Fruit fly (Drosophila melanogaster) whole organism, embryonic: ENCODE data around the gene CG7295.
A peak's percentile ranks its signal among the peaks of the same experiment; 100 is the strongest.

Experiments
- B-H2 ChIP-seq: fragments of 200-800 bp; sonication (Bioruptor generic); optimal IDR thresholded peaks from 2 replicates; lab custom pipeline; 2018; ENCODE audit warnings: missing biosample characterization, mild to moderate bottlenecking, missing genetic modification characterization
- CG10543 ChIP-seq: fragments of 200-800 bp; sonication (Bioruptor generic); optimal IDR thresholded peaks from 3 replicates; lab custom pipeline; 2017; ENCODE audit warnings: missing biosample characterization, mild to moderate bottlenecking, missing genetic modification characterization, moderate library complexity
- CG11247 ChIP-seq: fragments of 200-800 bp; sonication (Bioruptor generic); IDR thresholded peaks from 2 replicates; pipeline ENCODE4 v1.3.6; 2022; ENCODE audit warnings: missing biosample characterization, missing genetic modification characterization
- CG11695 ChIP-seq: fragments of 200-800 bp; sonication (Bioruptor generic); IDR thresholded peaks from 3 replicates; pipeline ENCODE4 v1.3.6; 2022; ENCODE audit warnings: missing biosample characterization, missing genetic modification characterization
- CG12071 ChIP-seq: fragments of 200-800 bp; sonication (Bioruptor generic); optimal IDR thresholded peaks from 3 replicates; lab custom pipeline; 2018; ENCODE audit warnings: missing biosample characterization, mild to moderate bottlenecking, missing genetic modification characterization
- CG12236 ChIP-seq: fragments of 200-800 bp; sonication (Bioruptor generic); optimal IDR thresholded peaks from 2 replicates; lab custom pipeline; 2016; ENCODE audit warnings: missing biosample characterization, missing genetic modification characterization
- CG12299 ChIP-seq: fragments of 200-800 bp; sonication (Bioruptor generic); optimal IDR thresholded peaks from 2 replicates; lab custom pipeline; 2018; ENCODE audit warnings: missing biosample characterization, mild to moderate bottlenecking, missing genetic modification characterization
- CG13287 ChIP-seq: fragments of 200-800 bp; sonication (Bioruptor generic); IDR thresholded peaks from 2 replicates; pipeline ENCODE4 v1.3.6; 2022; ENCODE audit warnings: missing biosample characterization, missing genetic modification characterization; ENCODE audit not compliant: partially characterized antibody
- CG1792 ChIP-seq: fragments of 200-800 bp; sonication (Bioruptor generic); optimal IDR thresholded peaks from 2 replicates; lab custom pipeline; 2016; ENCODE audit warnings: missing biosample characterization, missing genetic modification characterization
- CG18764 ChIP-seq: fragments of 200-800 bp; sonication (Bioruptor generic); optimal IDR thresholded peaks from 3 replicates; lab custom pipeline; 2016; ENCODE audit warnings: missing biosample characterization, missing genetic modification characterization
- CG2116 ChIP-seq: fragments of 200-800 bp; sonication (Bioruptor generic); optimal IDR thresholded peaks from 3 replicates; lab custom pipeline; 2018; ENCODE audit warnings: missing biosample characterization, mild to moderate bottlenecking, missing genetic modification characterization
- CG2678 ChIP-seq: fragments of 200-800 bp; sonication (Bioruptor generic); optimal IDR thresholded peaks from 3 replicates; lab custom pipeline; 2019; ENCODE audit warnings: missing biosample characterization, mild to moderate bottlenecking, missing genetic modification characterization, moderate library complexity
- CG33557 ChIP-seq: fragments of 200-800 bp; sonication (Bioruptor generic); optimal IDR thresholded peaks from 2 replicates; lab custom pipeline; 2019; ENCODE audit warnings: missing biosample characterization, mild to moderate bottlenecking, missing genetic modification characterization, moderate library complexity
- CG4404 ChIP-seq: fragments of 200-800 bp; sonication (Bioruptor generic); IDR thresholded peaks from 2 replicates; pipeline ENCODE4 v1.3.6; 2022; ENCODE audit warnings: missing biosample characterization, missing genetic modification characterization
- CG4707 ChIP-seq: fragments of 200-800 bp; sonication (Bioruptor generic); optimal IDR thresholded peaks from 2 replicates; lab custom pipeline; 2018; ENCODE audit warnings: missing biosample characterization, mild to moderate bottlenecking, missing genetic modification characterization, moderate library complexity
- CG5180 ChIP-seq: fragments of 200-800 bp; sonication (Bioruptor generic); optimal IDR thresholded peaks from 3 replicates; lab custom pipeline; 2017; ENCODE audit warnings: missing biosample characterization, missing genetic modification characterization, mild to moderate bottlenecking, moderate library complexity, missing genetic modification reagents
- CG6683 ChIP-seq: fragments of 200-800 bp; sonication (Bioruptor generic); optimal IDR thresholded peaks from 2 replicates; lab custom pipeline; 2017; ENCODE audit warnings: missing biosample characterization, mild to moderate bottlenecking, missing genetic modification characterization, missing genetic modification reagents
- CG7963 ChIP-seq: fragments of 200-800 bp; sonication (Bioruptor generic); IDR thresholded peaks from 3 replicates; pipeline ENCODE4 v1.3.6; 2022; ENCODE audit warnings: missing biosample characterization, missing genetic modification characterization; ENCODE audit not compliant: partially characterized antibody
- CG9797 ChIP-seq: fragments of 200-800 bp; sonication (Bioruptor generic); optimal IDR thresholded peaks from 3 replicates; lab custom pipeline; 2018; ENCODE audit warnings: missing biosample characterization, mild to moderate bottlenecking, missing genetic modification characterization
- CG9876 ChIP-seq: fragments of 200-800 bp; sonication (Bioruptor generic); optimal IDR thresholded peaks from 2 replicates; lab custom pipeline; 2016; ENCODE audit warnings: missing biosample characterization, missing genetic modification characterization
- Dp ChIP-seq: fragments of 200-800 bp; sonication (Bioruptor generic); optimal IDR thresholded peaks from 2 replicates; lab custom pipeline; 2018; ENCODE audit warnings: missing biosample characterization, mild to moderate bottlenecking, missing genetic modification characterization, moderate library complexity
- ERR ChIP-seq: fragments of 200-800 bp; sonication (Bioruptor generic); optimal IDR thresholded peaks from 2 replicates; lab custom pipeline; 2016; ENCODE audit warnings: missing biosample characterization, missing genetic modification characterization
- Eip74EF ChIP-seq, 2 experiments: fragments of 200-800 bp in 1 of 2; fragments of >200 bp in 1 of 2; sonication (Bioruptor generic) in 1 of 2; optimal IDR thresholded peaks; 2 replicates each; lab custom pipeline; 2017 to 2019; ENCODE audit warnings: missing biosample characterization in 2 of 2, missing genetic modification characterization in 2 of 2, mild to moderate bottlenecking in 1 of 2, moderate library complexity in 1 of 2
- Elba2 ChIP-seq: fragments of 200-800 bp; sonication (Bioruptor generic); optimal IDR thresholded peaks from 3 replicates; lab custom pipeline; 2016; ENCODE audit warnings: missing biosample characterization, missing genetic modification characterization
- Fer1 ChIP-seq: fragments of 200-800 bp; sonication (Bioruptor generic); optimal IDR thresholded peaks from 2 replicates; lab custom pipeline; 2017; ENCODE audit warnings: missing biosample characterization, mild to moderate bottlenecking, missing genetic modification characterization
- HLH4C ChIP-seq: fragments of 200-800 bp; sonication (Bioruptor generic); IDR thresholded peaks from 3 replicates; pipeline ENCODE4 v1.3.6; 2022; ENCODE audit warnings: missing biosample characterization, missing genetic modification characterization; ENCODE audit not compliant: partially characterized antibody
- HmgD ChIP-seq: fragments of 200-800 bp; sonication (Bioruptor generic); optimal IDR thresholded peaks from 3 replicates; lab custom pipeline; 2016; ENCODE audit warnings: missing biosample characterization, missing genetic modification characterization
- Meics ChIP-seq: fragments of 200-800 bp; sonication (Bioruptor generic); optimal IDR thresholded peaks from 2 replicates; lab custom pipeline; 2017; ENCODE audit warnings: missing biosample characterization, mild to moderate bottlenecking, missing genetic modification characterization
- Nf-YB ChIP-seq: fragments of 200-800 bp; sonication (Bioruptor generic); optimal IDR thresholded peaks from 3 replicates; lab custom pipeline; 2019; ENCODE audit warnings: missing biosample characterization, mild to moderate bottlenecking, missing genetic modification characterization, moderate library complexity
- Oaz ChIP-seq: fragments of 200-800 bp; sonication (Bioruptor generic); IDR thresholded peaks from 2 replicates; pipeline ENCODE4 v1.3.6; 2022; ENCODE audit warnings: missing biosample characterization, missing genetic modification characterization
- Optix ChIP-seq: fragments of 200-800 bp; sonication (Bioruptor generic); IDR thresholded peaks from 3 replicates; pipeline ENCODE4 v1.3.6; 2022; ENCODE audit warnings: missing biosample characterization, missing genetic modification characterization
- Ptx1 ChIP-seq: fragments of 200-800 bp; sonication (Bioruptor generic); IDR thresholded peaks from 2 replicates; pipeline ENCODE4 v1.3.6; 2022; ENCODE audit warnings: missing biosample characterization, missing genetic modification characterization
- Rx ChIP-seq: fragments of 200-800 bp; sonication (Bioruptor generic); IDR thresholded peaks from 2 replicates; pipeline ENCODE4 v1.3.6; 2022; ENCODE audit warnings: missing biosample characterization, missing genetic modification characterization
- ab ChIP-seq: fragments of 200-800 bp; sonication (Bioruptor generic); optimal IDR thresholded peaks from 2 replicates; lab custom pipeline; 2016; ENCODE audit warnings: missing biosample characterization, missing genetic modification characterization
- bowl ChIP-seq: fragments of 200-800 bp; sonication (Bioruptor generic); IDR thresholded peaks from 2 replicates; pipeline ENCODE4 v1.3.6; 2022; ENCODE audit warnings: missing biosample characterization, missing genetic modification characterization
- btn ChIP-seq: fragments of 200-800 bp; sonication (Bioruptor generic); optimal IDR thresholded peaks from 2 replicates; lab custom pipeline; 2016; ENCODE audit warnings: missing biosample characterization, missing genetic modification characterization
- caup ChIP-seq: fragments of 200-800 bp; sonication (Bioruptor generic); optimal IDR thresholded peaks from 3 replicates; lab custom pipeline; 2017; ENCODE audit warnings: missing biosample characterization, mild to moderate bottlenecking, missing genetic modification characterization, moderate library complexity; ENCODE audit not compliant: severe bottlenecking
- cg ChIP-seq: fragments of 200-800 bp; sonication (Bioruptor generic); optimal IDR thresholded peaks from 3 replicates; lab custom pipeline; 2019; ENCODE audit warnings: missing biosample characterization, mild to moderate bottlenecking, missing genetic modification characterization, moderate library complexity
- chinmo ChIP-seq: fragments of 200-800 bp; sonication (Bioruptor generic); IDR thresholded peaks from 4 replicates; pipeline ENCODE4 v1.3.6; 2022; ENCODE audit warnings: missing biosample characterization, missing genetic modification characterization; ENCODE audit not compliant: partially characterized antibody
- cwo ChIP-seq: fragments of 200-800 bp; sonication (Bioruptor generic); optimal IDR thresholded peaks from 3 replicates; lab custom pipeline; 2017; ENCODE audit warnings: missing biosample characterization, missing genetic modification characterization, mild to moderate bottlenecking, moderate library complexity, missing genetic modification reagents
- da ChIP-seq: fragments of 200-800 bp; sonication (Bioruptor generic); optimal IDR thresholded peaks from 2 replicates; lab custom pipeline; 2016; ENCODE audit warnings: missing biosample characterization, missing genetic modification characterization
- dan ChIP-seq: fragments of 200-800 bp; sonication (Bioruptor generic); IDR thresholded peaks from 2 replicates; pipeline ENCODE4 v1.3.6; 2022; ENCODE audit warnings: missing biosample characterization, missing genetic modification characterization
- dysf ChIP-seq: fragments of 200-800 bp; sonication (Bioruptor generic); IDR thresholded peaks from 3 replicates; pipeline ENCODE4 v1.3.6; 2022; ENCODE audit warnings: missing biosample characterization, missing genetic modification characterization
- fd3F ChIP-seq: fragments of 200-800 bp; sonication (Bioruptor generic); optimal IDR thresholded peaks from 2 replicates; lab custom pipeline; 2018; ENCODE audit warnings: missing biosample characterization, mild to moderate bottlenecking, missing genetic modification characterization, moderate library complexity
- grn ChIP-seq: fragments of 200-800 bp; sonication (Bioruptor generic); optimal IDR thresholded peaks from 3 replicates; lab custom pipeline; 2017; ENCODE audit warnings: missing biosample characterization, missing genetic modification characterization
- slp2 ChIP-seq: fragments of 200-800 bp; sonication (Bioruptor generic); optimal IDR thresholded peaks from 2 replicates; lab custom pipeline; 2016; ENCODE audit warnings: missing biosample characterization, missing genetic modification characterization
- stwl ChIP-seq: fragments of 200-800 bp; sonication (Bioruptor generic); optimal IDR thresholded peaks from 3 replicates; lab custom pipeline; 2018; ENCODE audit warnings: missing biosample characterization, mild to moderate bottlenecking, missing genetic modification characterization, moderate library complexity
- tin ChIP-seq: fragments of 200-800 bp; sonication (Bioruptor generic); optimal IDR thresholded peaks from 3 replicates; lab custom pipeline; 2016; ENCODE audit warnings: missing biosample characterization, missing genetic modification characterization
- ttk ChIP-seq: fragments of 200-800 bp; sonication (Bioruptor generic); IDR thresholded peaks from 2 replicates; pipeline ENCODE4 v2.1.2; 2022; ENCODE audit warnings: missing biosample characterization, missing genetic modification characterization
- unpg ChIP-seq: fragments of 200-800 bp; sonication (Bioruptor generic); optimal IDR thresholded peaks from 3 replicates; lab custom pipeline; 2018; ENCODE audit warnings: missing biosample characterization, mild to moderate bottlenecking, missing genetic modification characterization, moderate library complexity
- yki ChIP-seq: fragments of >200 bp; optimal IDR thresholded peaks from 3 replicates; lab custom pipeline; 2018

CG7295 gene

DNA sequence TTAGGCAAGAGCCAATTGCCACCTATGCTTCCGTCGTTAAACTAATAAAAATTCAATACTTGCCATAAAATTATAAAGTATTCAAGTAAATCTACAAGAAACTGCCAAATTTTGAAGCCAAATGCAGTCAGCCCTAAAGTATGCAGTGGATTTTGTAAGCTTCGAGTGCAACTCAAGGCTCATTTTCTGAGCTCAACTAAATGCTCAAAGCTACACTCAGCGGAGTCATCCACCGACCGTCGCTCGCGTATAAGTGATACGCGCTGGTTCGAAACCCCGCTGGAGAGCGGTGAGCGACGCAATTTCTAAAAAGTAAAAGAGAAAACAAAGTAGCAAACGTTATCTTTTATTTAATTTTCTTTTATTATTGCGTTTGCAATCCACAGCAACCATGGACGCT is 40.1 kb downstream of the CG7295 start (continued):
- TF ChIP-seq cwo (GFP tag; lab: Kevin White, UChicago) (no peak), slp2 (no peak), CG2678 (tag; lab: Kevin White, UChicago) (no peak), Dp (no peak), Fer1 (no peak), Rx (GFP tag; lab: Robert Waterston, UW) (no peak), Elba2 (GFP tag; lab: Kevin White, UChicago) (no peak), btn (GFP tag; lab: Kevin White, UChicago) (no peak), CG13287 (GFP tag; lab: Robert Waterston, UW) (peak; percentile 43; the same call in 1 of the 2 replicates), bowl (GFP tag; lab: Robert Waterston, UW) (no peak), CG11247 (GFP tag; lab: Robert Waterston, UW) (no peak), CG4404 (GFP tag; lab: Robert Waterston, UW) (no peak), chinmo (GFP tag; lab: Robert Waterston, UW) (peak; percentile 71; the same call in 2 of the 4 replicates), Optix (GFP tag; lab: Robert Waterston, UW) (no peak), B-H2 (GFP tag; lab: Kevin White, UChicago) (peak; percentile 22), CG18764 (GFP tag; lab: Kevin White, UChicago) (no peak), CG11695 (no peak), ttk (GFP tag; lab: Robert Waterston, UW) (no peak), dan (GFP tag; lab: Robert Waterston, UW) (no peak), da (no peak), CG9797 (GFP tag; lab: Kevin White, UChicago) (no peak), tin (GFP tag; lab: Kevin White, UChicago) (no peak), unpg (no peak), CG4707 (GFP tag; lab: Kevin White, UChicago) (no peak), CG6683 (no peak), Meics (GFP tag; lab: Kevin White, UChicago) (no peak), CG7963 (GFP tag; lab: Robert Waterston, UW) (no peak), fd3F (GFP tag; lab: Kevin White, UChicago) (no peak), CG5180 (no peak), HLH4C (GFP tag; lab: Robert Waterston, UW) (no peak), CG12299 (tag; lab: Kevin White, UChicago) (no peak), cg (GFP tag; lab: Kevin White, UChicago) (no peak), dysf (GFP tag; lab: Robert Waterston, UW) (no peak), HmgD (no peak), Oaz (no peak), CG10543 (no peak), grn (GFP tag; lab: Kevin White, UChicago) (no peak), CG1792 (GFP tag; lab: Kevin White, UChicago) (no peak), caup (GFP tag; lab: Kevin White, UChicago) (no peak), CG12071 (GFP tag; lab: Kevin White, UChicago) (no peak), ab (GFP tag; lab: Kevin White, UChicago) (no peak), Eip74EF (GFP tag; optimal IDR thresholded peaks at IDR 0.05; lab: Kevin White, UChicago) (no peak), CG2116 (GFP tag; lab: Kevin White, UChicago) (no peak), stwl (tag; lab: Kevin White, UChicago) (peak; percentile 71), CG9876 (GFP tag; lab: Kevin White, UChicago) (no peak), CG12236 (GFP tag; lab: Kevin White, UChicago) (no peak), CG33557 (GFP tag; lab: Kevin White, UChicago) (no peak), yki (lab: Kevin White, UChicago) (no peak), ERR (GFP tag; lab: Kevin White, UChicago) (no peak), Nf-YB (no peak), Ptx1 (no peak)
